Worm (Caenorhabditis elegans) whole organism, L4/young adult: ENCODE data around the gene smg-4.

Experiments used
- W03F9.2 ChIP-seq: fragments of 150-350 bp; optimal IDR thresholded peaks from 2 replicates; lab custom pipeline; 2014; ENCODE audit warnings: missing biosample characterization, missing genetic modification characterization
- dao-5 ChIP-seq: sonication (generic microtip); optimal IDR thresholded peaks from 2 replicates; lab custom pipeline; 2016; ENCODE audit warnings: missing genotype, missing genetic modification characterization, moderate library complexity, missing compliant biosample characterization
- him-1 ChIP-seq: sonication (generic microtip); optimal IDR thresholded peaks from 2 replicates; lab custom pipeline; 2016; ENCODE audit warnings: missing genotype, missing genetic modification reagents, missing genetic modification characterization, missing compliant biosample characterization

ce11 chrV:9731852-9732251, 45.7 kb downstream of the smg-4 start:
- TF ChIP-seq dao-5 (tag; lab: Kevin White, UChicago) (no peak), him-1 (tag; lab: Kevin White, UChicago) (no peak), W03F9.2 (tag; lab: Kevin White, UChicago) (no peak)
